Worm (Caenorhabditis elegans) whole organism, L1 larva: ENCODE measurements around the gene F58D2.5.

Experiments used
- irx-1 ChIP-seq: sonication (generic microtip); optimal IDR thresholded peaks from 2 replicates; lab custom pipeline; 2016; ENCODE audit warnings: missing genetic modification characterization, missing compliant biosample characterization
- lin-13 ChIP-seq: fragments of 150-350 bp; optimal IDR thresholded peaks from 2 replicates; lab custom pipeline; 2014; ENCODE audit warnings: missing biosample characterization, missing genetic modification reagents, missing genetic modification characterization
- vab-15 ChIP-seq: sonication (generic microtip); optimal IDR thresholded peaks from 2 replicates; lab custom pipeline; 2017; ENCODE audit warnings: missing genotype, mild to moderate bottlenecking, missing genetic modification characterization, missing compliant biosample characterization
- ztf-4 ChIP-seq: fragments of 150-350 bp; optimal IDR thresholded peaks from 2 replicates; lab custom pipeline; 2014; ENCODE audit warnings: missing biosample characterization, missing genetic modification characterization

DNA sequence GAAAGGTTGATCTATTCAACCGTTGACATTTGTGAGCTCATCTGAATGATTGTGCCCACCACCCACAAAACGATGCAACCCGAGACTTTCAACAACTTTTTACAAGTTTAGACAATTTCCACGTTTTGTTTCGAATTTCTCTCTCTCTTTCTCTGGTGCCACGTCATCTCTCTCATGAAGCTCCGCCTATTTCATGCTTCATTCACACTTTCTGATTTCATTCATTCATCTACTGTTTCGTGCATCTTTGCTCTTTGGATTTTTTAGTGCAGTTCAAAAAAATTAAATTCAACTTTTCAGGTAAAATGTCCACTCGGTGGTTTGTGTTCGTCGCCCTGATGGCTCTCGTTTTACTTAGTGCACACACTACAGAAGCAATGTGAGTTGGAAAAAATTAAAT is 43.9 kb downstream of the F58D2.5 start, which contains the start of gene nlp-79:
- TF ChIP-seq vab-15 (tag; lab: Kevin White, UChicago) (no peak), lin-13 (GFP tag; lab: Kevin White, UChicago) (no peak), irx-1 (no peak), ztf-4 (tag; lab: Kevin White, UChicago) (no peak)
